Fruit fly (Drosophila melanogaster): ENCODE data around the gene bark.

- TF ChIP-seq N (GFP tag; optimal IDR thresholded peaks at IDR 0.05) (no peak), br (GFP tag; optimal IDR thresholded peaks at IDR 0.05) (peak; percentile 32), Myc (optimal IDR thresholded peaks at IDR 0.05) (no peak), sage (GFP tag; optimal IDR thresholded peaks at IDR 0.05) (peak; percentile 77), h (GFP tag; optimal IDR thresholded peaks at IDR 0.05) (peak; percentile 73), jim (GFP tag; optimal IDR thresholded peaks at IDR 0.05) (no peak), Dfd (GFP tag; optimal IDR thresholded peaks at IDR 0.05) (no peak), foxo (GFP tag; optimal IDR thresholded peaks at IDR 0.05) (peak in 1 of 2 experiments; percentile 88), fru (GFP tag; optimal IDR thresholded peaks at IDR 0.05) (peak; percentile 68), lola (GFP tag; optimal IDR thresholded peaks at IDR 0.05) (no peak), usp (GFP tag; optimal IDR thresholded peaks at IDR 0.05) (no peak), pan (optimal IDR thresholded peaks at IDR 0.05) (no peak), GATAd (GFP tag; optimal IDR thresholded peaks at IDR 0.05) (no peak)
These were observed 8.6 kb upstream of the bark start for dm6 chr2L:3778157-3779060.

Data from whole organism, wandering third instar larva.